Fruit fly (Drosophila melanogaster) whole organism: ENCODE data around the gene put.

Source experiments
- CG8478 ChIP-seq: fragments of >200 bp; optimal IDR thresholded peaks from 2 replicates; lab custom pipeline; 2018; ENCODE audit warnings: inconsistent platforms
- EcR ChIP-seq, 2 experiments: fragments of >200 bp; optimal IDR thresholded peaks; 2 replicates each; lab custom pipeline; 2017; ENCODE audit warnings: missing biosample characterization in 2 of 2, missing genetic modification characterization in 2 of 2, missing genetic modification reagents in 2 of 2
- pan ChIP-seq: fragments of >200 bp; optimal IDR thresholded peaks from 2 replicates; lab custom pipeline; 2017
- psq ChIP-seq: fragments of >200 bp; optimal IDR thresholded peaks from 2 replicates; lab custom pipeline; 2017

DNA sequence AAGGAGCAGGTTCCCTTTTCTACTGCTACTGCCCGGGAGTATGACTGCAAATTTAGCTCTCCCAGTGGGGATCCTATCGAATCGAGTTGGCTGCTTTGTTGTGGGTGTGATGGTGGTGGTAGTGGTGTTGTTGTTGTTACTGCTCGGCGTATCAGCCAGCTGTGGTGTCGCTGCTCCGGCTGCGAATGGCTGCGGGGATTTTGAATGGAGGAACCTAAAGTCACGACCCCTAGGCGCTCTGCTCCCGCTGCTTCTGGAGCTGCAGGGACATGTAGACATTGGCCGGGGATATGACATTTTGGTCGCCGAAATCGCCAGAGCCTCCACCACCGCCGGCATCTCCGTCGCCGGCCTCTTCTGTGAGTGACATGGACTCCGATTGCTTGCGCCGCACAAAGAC, 1.3 kb upstream of the put start:
- TF ChIP-seq psq (lab: Kevin White, UChicago) (no peak), pan (no peak), EcR (GFP tag; optimal IDR thresholded peaks at IDR 0.05; lab: Kevin White, UChicago) (no peak), CG8478 (lab: Kevin White, UChicago) (no peak)
